Worm (Caenorhabditis elegans) whole organism, mixed stage, embryonic: Measurements from ENCODE around the gene fbxa-181.

Experiments
- M03D4.4 ChIP-seq: sonication (generic microtip); optimal IDR thresholded peaks from 2 replicates; lab custom pipeline; 2017; ENCODE audit warnings: mild to moderate bottlenecking, missing genetic modification characterization, missing compliant biosample characterization
- ceh-39 ChIP-seq: fragments of 150-350 bp; optimal IDR thresholded peaks from 2 replicates; lab custom pipeline; 2014; ENCODE audit warnings: missing biosample characterization, missing genetic modification characterization
- ceh-43 ChIP-seq: fragments of 200-800 bp; sonication (Bioruptor generic); optimal IDR thresholded peaks from 2 replicates; lab custom pipeline; 2018; ENCODE audit warnings: mild to moderate bottlenecking, missing genetic modification characterization, moderate library complexity, missing compliant biosample characterization
- ceh-83 ChIP-seq: fragments of 200-800 bp; sonication (Bioruptor generic); optimal IDR thresholded peaks from 2 replicates; lab custom pipeline; 2018; ENCODE audit warnings: mild to moderate bottlenecking, missing genetic modification characterization, missing compliant biosample characterization
- cnd-1 ChIP-seq: fragments of 200-800 bp; sonication (Bioruptor generic); optimal IDR thresholded peaks from 2 replicates; lab custom pipeline; 2018; ENCODE audit warnings: mild to moderate bottlenecking, missing genetic modification characterization, missing compliant biosample characterization
- drap-1 ChIP-seq: fragments of 200-800 bp; sonication (Bioruptor generic); optimal IDR thresholded peaks from 3 replicates; lab custom pipeline; 2018; ENCODE audit warnings: mild to moderate bottlenecking, missing genetic modification characterization, missing compliant biosample characterization
- elt-3 ChIP-seq: fragments of 150-350 bp; optimal IDR thresholded peaks from 2 replicates; lab custom pipeline; 2014; ENCODE audit warnings: missing biosample characterization, missing genetic modification characterization
- flh-1 ChIP-seq: fragments of 200-800 bp; sonication (Bioruptor generic); optimal IDR thresholded peaks from 2 replicates; lab custom pipeline; 2018; ENCODE audit warnings: mild to moderate bottlenecking, missing genetic modification characterization, moderate library complexity, missing compliant biosample characterization
- lin-13 ChIP-seq: fragments of 150-350 bp; optimal IDR thresholded peaks from 2 replicates; lab custom pipeline; 2014; ENCODE audit warnings: missing biosample characterization, missing genetic modification characterization
- lsy-2 ChIP-seq: fragments of 150-350 bp; optimal IDR thresholded peaks from 2 replicates; lab custom pipeline; 2014; ENCODE audit warnings: missing biosample characterization, missing genetic modification characterization
- mep-1 ChIP-seq: fragments of 150-350 bp; optimal IDR thresholded peaks from 2 replicates; lab custom pipeline; 2017; ENCODE audit warnings: missing biosample characterization, missing genetic modification reagents, missing genetic modification characterization, inconsistent platforms
- nhr-237 ChIP-seq: fragments of 150-350 bp; optimal IDR thresholded peaks from 2 replicates; lab custom pipeline; 2014; ENCODE audit warnings: missing biosample characterization, missing genetic modification characterization
- snpc-4 ChIP-seq: fragments of 150-350 bp; optimal IDR thresholded peaks from 2 replicates; lab custom pipeline; 2014; ENCODE audit warnings: missing biosample characterization, missing genetic modification characterization
- unc-39 ChIP-seq: fragments of 150-350 bp; optimal IDR thresholded peaks from 2 replicates; lab custom pipeline; 2014; ENCODE audit warnings: missing biosample characterization, missing genetic modification characterization

DNA sequence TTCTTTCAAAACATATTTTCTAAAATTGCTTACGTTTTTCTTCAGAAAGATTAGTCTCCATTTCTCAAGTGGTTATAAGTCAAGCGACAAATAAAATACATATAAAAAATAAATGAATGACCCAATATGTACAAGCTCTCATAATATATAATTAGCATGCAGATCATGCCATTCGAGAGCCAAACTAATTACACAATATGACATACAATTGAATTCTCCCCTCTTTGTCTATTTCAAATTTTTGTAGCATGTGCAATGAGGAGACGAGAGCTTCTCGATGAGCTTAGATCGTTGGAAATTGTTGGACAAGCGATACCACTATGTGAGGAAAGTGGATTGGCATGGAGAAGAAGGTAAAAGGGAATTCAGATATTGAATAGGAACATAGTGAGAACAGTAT lies 18.4 kb upstream of the fbxa-181 start, which contains the start of gene hlh-34:
- no peak for TF ChIP-seq cnd-1 (tag; lab: Kevin White, UChicago)
- TF ChIP-seq lin-13 (tag; lab: Kevin White, UChicago), result no peak
- TF ChIP-seq flh-1, result no peak
- no peak for TF ChIP-seq ceh-43
- no peak for TF ChIP-seq nhr-237 (tag; lab: Kevin White, UChicago)
- no peak for TF ChIP-seq unc-39 (tag; lab: Kevin White, UChicago)
- no peak for TF ChIP-seq ceh-39 (tag; lab: Kevin White, UChicago)
- no peak for TF ChIP-seq drap-1 (GFP tag; lab: Kevin White, UChicago)
- no peak for TF ChIP-seq M03D4.4 (tag; lab: Kevin White, UChicago)
- no peak for TF ChIP-seq snpc-4 (tag; lab: Kevin White, UChicago)
- TF ChIP-seq ceh-83 (GFP tag; lab: Kevin White, UChicago), result no peak
- no peak for TF ChIP-seq lsy-2 (tag; lab: Kevin White, UChicago)
- TF ChIP-seq mep-1 (tag; lab: Kevin White, UChicago), result no peak
- TF ChIP-seq elt-3, result no peak
